Worm (Caenorhabditis elegans) whole organism, L3 larva: ENCODE data around the gene F59B10.6.
A peak's percentile ranks its signal among the peaks of the same experiment; 100 is the strongest.

Source experiments
- R02D3.7 ChIP-seq: fragments of 150-350 bp; optimal IDR thresholded peaks from 2 replicates; lab custom pipeline; 2014; ENCODE audit warnings: missing biosample characterization, missing genetic modification characterization
- ZK546.5 ChIP-seq: sonication (generic microtip); optimal IDR thresholded peaks from 2 replicates; lab custom pipeline; 2017; ENCODE audit warnings: missing biosample characterization, missing genetic modification characterization
- ama-1 ChIP-seq: fragments of 150-350 bp; optimal IDR thresholded peaks from 2 replicates; lab custom pipeline; 2018
- ceh-28 ChIP-seq: fragments of 150-350 bp; optimal IDR thresholded peaks from 2 replicates; lab custom pipeline; 2014; ENCODE audit warnings: missing biosample characterization, missing genetic modification reagents, missing genetic modification characterization
- ceh-82 ChIP-seq: fragments of 150-350 bp; optimal IDR thresholded peaks from 2 replicates; lab custom pipeline; 2014; ENCODE audit warnings: missing biosample characterization, missing genetic modification characterization
- ceh-9 ChIP-seq: sonication (generic microtip); optimal IDR thresholded peaks from 2 replicates; lab custom pipeline; 2018; ENCODE audit warnings: missing biosample characterization, missing genetic modification characterization
- daf-12 ChIP-seq: fragments of 150-350 bp; optimal IDR thresholded peaks from 2 replicates; lab custom pipeline; 2014; ENCODE audit warnings: missing biosample characterization, missing genetic modification reagents, missing genetic modification characterization
- egl-27 ChIP-seq: sonication (generic microtip); optimal IDR thresholded peaks from 4 replicates; lab custom pipeline; 2017; ENCODE audit warnings: missing biosample characterization, missing genetic modification reagents, missing genetic modification characterization
- egl-5 ChIP-seq: fragments of 150-350 bp; optimal IDR thresholded peaks from 2 replicates; lab custom pipeline; 2017; ENCODE audit warnings: missing biosample characterization, missing genetic modification reagents, missing genetic modification characterization, inconsistent platforms
- elt-1 ChIP-seq: fragments of 150-350 bp; optimal IDR thresholded peaks from 2 replicates; lab custom pipeline; 2014; ENCODE audit warnings: missing biosample characterization, missing genetic modification characterization
- elt-2 ChIP-seq: sonication (generic microtip); optimal IDR thresholded peaks from 2 replicates; lab custom pipeline; 2016; ENCODE audit warnings: missing genetic modification reagents, mild to moderate bottlenecking, missing genetic modification characterization, missing compliant biosample characterization
- elt-3 ChIP-seq, 3 experiments: fragments of 150-350 bp in 1 of 3; sonication (generic microtip) in 2 of 3; optimal IDR thresholded peaks; 2 replicates in 2 of 3; 4 replicates in 1 of 3; lab custom pipeline; 2014 to 2017; ENCODE audit warnings: missing biosample characterization in 3 of 3, missing genetic modification characterization in 3 of 3
- eor-1 ChIP-seq, 2 experiments: fragments of 150-350 bp; optimal IDR thresholded peaks; 2 replicates each; lab custom pipeline; 2014 to 2018; ENCODE audit warnings: missing biosample characterization in 2 of 2, missing genetic modification characterization in 2 of 2
- fkh-10 ChIP-seq: sonication (generic microtip); optimal IDR thresholded peaks from 2 replicates; lab custom pipeline; 2017; ENCODE audit warnings: missing biosample characterization, missing genetic modification reagents, missing genetic modification characterization
- fos-1 ChIP-seq: fragments of 150-350 bp; optimal IDR thresholded peaks from 2 replicates; lab custom pipeline; 2014; ENCODE audit warnings: missing biosample characterization, missing genetic modification characterization
- hmg-11 ChIP-seq: sonication (generic microtip); optimal IDR thresholded peaks from 2 replicates; lab custom pipeline; 2016; ENCODE audit warnings: missing genetic modification characterization, missing compliant biosample characterization
- jun-1 ChIP-seq: fragments of 150-350 bp; optimal IDR thresholded peaks from 2 replicates; lab custom pipeline; 2014; ENCODE audit warnings: missing biosample characterization, missing genetic modification reagents, missing genetic modification characterization
- lin-15B ChIP-seq: fragments of 150-350 bp; optimal IDR thresholded peaks from 2 replicates; lab custom pipeline; 2014; ENCODE audit warnings: missing biosample characterization, missing genetic modification characterization
- lsy-12 ChIP-seq: sonication (generic microtip); optimal IDR thresholded peaks from 2 replicates; lab custom pipeline; 2016; ENCODE audit warnings: mild to moderate bottlenecking, missing genetic modification characterization, missing compliant biosample characterization
- mdl-1 ChIP-seq: fragments of 150-350 bp; optimal IDR thresholded peaks from 2 replicates; lab custom pipeline; 2014; ENCODE audit warnings: missing biosample characterization, missing genetic modification characterization
- mml-1 ChIP-seq: fragments of 150-350 bp; sonication (generic microtip); optimal IDR thresholded peaks from 3 replicates; lab custom pipeline; 2014; ENCODE audit warnings: missing biosample characterization, missing genetic modification characterization
- nfya-1 ChIP-seq: sonication (generic microtip); optimal IDR thresholded peaks from 2 replicates; lab custom pipeline; 2017; ENCODE audit warnings: missing genetic modification characterization, mild to moderate bottlenecking, missing compliant biosample characterization, antibody characterized with exemption, moderate library complexity; ENCODE audit not compliant: insufficient read depth
- nhr-11 ChIP-seq: fragments of 150-350 bp; optimal IDR thresholded peaks from 2 replicates; lab custom pipeline; 2014; ENCODE audit warnings: missing biosample characterization, missing genetic modification characterization
- nhr-12 ChIP-seq: fragments of 150-350 bp; optimal IDR thresholded peaks from 2 replicates; lab custom pipeline; 2014; ENCODE audit warnings: missing biosample characterization, missing genetic modification characterization
- nhr-23 ChIP-seq: fragments of 150-350 bp; optimal IDR thresholded peaks from 2 replicates; lab custom pipeline; 2014; ENCODE audit warnings: missing biosample characterization, missing genetic modification reagents, missing genetic modification characterization
- nhr-237 ChIP-seq: fragments of 150-350 bp; optimal IDR thresholded peaks from 2 replicates; lab custom pipeline; 2014; ENCODE audit warnings: missing biosample characterization, missing genetic modification characterization
- nhr-25 ChIP-seq: sonication (generic microtip); optimal IDR thresholded peaks from 2 replicates; lab custom pipeline; 2017; ENCODE audit warnings: missing biosample characterization, missing genetic modification characterization
- nhr-28 ChIP-seq: fragments of 150-350 bp; optimal IDR thresholded peaks from 2 replicates; lab custom pipeline; 2014; ENCODE audit warnings: missing biosample characterization, missing genetic modification characterization
- nhr-43 ChIP-seq: sonication (generic microtip); optimal IDR thresholded peaks from 2 replicates; lab custom pipeline; 2016; ENCODE audit warnings: mild to moderate bottlenecking, missing genetic modification characterization, missing compliant biosample characterization; ENCODE audit not compliant: poor library complexity, severe bottlenecking
- nhr-67 ChIP-seq: fragments of 150-350 bp; optimal IDR thresholded peaks from 2 replicates; lab custom pipeline; 2014; ENCODE audit warnings: missing biosample characterization, missing genetic modification characterization
- nhr-76 ChIP-seq: fragments of 150-350 bp; sonication (generic microtip); optimal IDR thresholded peaks from 5 replicates; lab custom pipeline; 2014; ENCODE audit warnings: missing biosample characterization, missing genetic modification characterization
- nhr-77 ChIP-seq: fragments of 150-350 bp; optimal IDR thresholded peaks from 2 replicates; lab custom pipeline; 2014; ENCODE audit warnings: missing biosample characterization, missing genetic modification characterization
- pha-4 ChIP-seq: fragments of 150-350 bp; optimal IDR thresholded peaks from 2 replicates; lab custom pipeline; 2014; ENCODE audit warnings: missing biosample characterization, missing genetic modification reagents, missing genetic modification characterization
- pqm-1 ChIP-seq: fragments of 150-350 bp; optimal IDR thresholded peaks from 2 replicates; lab custom pipeline; 2017; ENCODE audit warnings: missing biosample characterization, missing genetic modification characterization, inconsistent platforms
- sea-2 ChIP-seq: fragments of 150-350 bp; sonication (generic microtip); optimal IDR thresholded peaks from 4 replicates; lab custom pipeline; 2014; ENCODE audit warnings: missing biosample characterization, missing genetic modification reagents, missing genetic modification characterization
- skn-1 ChIP-seq: fragments of 150-350 bp; optimal IDR thresholded peaks from 2 replicates; lab custom pipeline; 2014; ENCODE audit warnings: missing biosample characterization, missing genetic modification characterization
- snpc-4 ChIP-seq: fragments of 150-350 bp; optimal IDR thresholded peaks from 2 replicates; lab custom pipeline; 2014; ENCODE audit warnings: missing biosample characterization, missing genetic modification characterization
- tbx-2 ChIP-seq: sonication (generic microtip); optimal IDR thresholded peaks from 2 replicates; lab custom pipeline; 2016; ENCODE audit warnings: mild to moderate bottlenecking, missing genetic modification characterization, missing compliant biosample characterization
- unc-39 ChIP-seq: sonication (generic microtip); optimal IDR thresholded peaks from 4 replicates; lab custom pipeline; 2017; ENCODE audit warnings: missing biosample characterization, missing genetic modification characterization
- unc-62 ChIP-seq: fragments of 150-350 bp; sonication (generic microtip); optimal IDR thresholded peaks from 4 replicates; lab custom pipeline; 2014; ENCODE audit warnings: missing biosample characterization, missing genetic modification reagents, missing genetic modification characterization
- zag-1 ChIP-seq: fragments of 150-350 bp; optimal IDR thresholded peaks from 2 replicates; lab custom pipeline; 2014; ENCODE audit warnings: missing biosample characterization, missing genetic modification characterization
- ztf-11 ChIP-seq: fragments of 150-350 bp; optimal IDR thresholded peaks from 2 replicates; lab custom pipeline; 2014; ENCODE audit warnings: missing biosample characterization, missing genetic modification characterization
- ztf-4 ChIP-seq: fragments of 150-350 bp; optimal IDR thresholded peaks from 2 replicates; lab custom pipeline; 2014; ENCODE audit warnings: missing biosample characterization, missing genetic modification characterization

F59B10.6 gene

DNA sequence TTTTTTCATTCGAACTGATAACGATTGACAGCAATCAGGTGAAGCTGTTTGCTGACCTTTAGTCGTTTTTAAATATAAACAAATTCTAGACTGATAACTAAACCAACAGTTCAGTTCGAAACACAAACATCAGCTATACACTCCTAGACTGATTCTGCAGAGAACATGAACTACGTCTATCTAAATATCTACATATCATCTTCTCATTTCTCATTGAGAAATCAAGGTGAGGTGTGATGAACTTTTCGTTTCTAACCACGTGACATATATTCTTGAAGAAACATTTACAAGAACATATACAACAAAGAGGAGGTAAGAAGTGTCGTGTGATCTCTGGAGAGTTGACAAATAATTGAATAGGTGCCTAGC lies 32.9 kb upstream of the F59B10.6 start:
- peak; percentile 93 for TF ChIP-seq nhr-25 (tag; lab: Kevin White, UChicago)
- TF ChIP-seq nhr-43 (tag; lab: Kevin White, UChicago): peak; percentile 89
- peak in 1 of 3 experiments; percentile 49 for TF ChIP-seq elt-3 (tag; optimal IDR thresholded peaks at IDR 0.05; lab: Kevin White, UChicago)
- no peak for TF ChIP-seq nhr-77 (tag; lab: Kevin White, UChicago)
- TF ChIP-seq tbx-2 (tag; lab: Kevin White, UChicago): no peak
- peak; percentile 61 for TF ChIP-seq pha-4 (tag; lab: Kevin White, UChicago)
- TF ChIP-seq lin-15B (tag; lab: Kevin White, UChicago): no peak
- TF ChIP-seq skn-1 (tag; lab: Kevin White, UChicago): no peak
- TF ChIP-seq unc-39 (tag; lab: Kevin White, UChicago): no peak
- peak; percentile 54 for TF ChIP-seq ztf-4
- TF ChIP-seq snpc-4 (tag; lab: Kevin White, UChicago): no peak
- peak; percentile 51 for TF ChIP-seq pqm-1 (tag; lab: Kevin White, UChicago)
- peak; percentile 30 for TF ChIP-seq lsy-12 (tag; lab: Kevin White, UChicago)
- no peak for TF ChIP-seq nhr-12 (tag; lab: Kevin White, UChicago)
- TF ChIP-seq eor-1 (tag; optimal IDR thresholded peaks at IDR 0.05; lab: Kevin White, UChicago): no peak
- peak; percentile 54 for TF ChIP-seq nhr-23 (tag; lab: Kevin White, UChicago)
- peak; percentile 17 for TF ChIP-seq elt-1 (tag; lab: Kevin White, UChicago)
- no peak for TF ChIP-seq egl-5
- peak; percentile 43 for TF ChIP-seq jun-1 (tag; lab: Kevin White, UChicago)
- no peak for TF ChIP-seq fos-1 (tag; lab: Kevin White, UChicago)
- no peak for TF ChIP-seq egl-27 (tag; lab: Kevin White, UChicago)
- TF ChIP-seq elt-2 (tag; lab: Kevin White, UChicago): peak; percentile 85
- TF ChIP-seq zag-1: no peak
- TF ChIP-seq nhr-67 (tag; lab: Kevin White, UChicago): no peak
- no peak for TF ChIP-seq nhr-237 (tag; lab: Kevin White, UChicago)
- no peak for TF ChIP-seq R02D3.7 (tag; lab: Kevin White, UChicago)
- no peak for TF ChIP-seq mdl-1 (tag; lab: Kevin White, UChicago)
- no peak for TF ChIP-seq ceh-28
- TF ChIP-seq mml-1 (tag; lab: Kevin White, UChicago): no peak
- TF ChIP-seq nhr-76 (tag; lab: Kevin White, UChicago): no peak

ce11 chrII:10556550-10557205 lies 32.4 kb upstream of the F59B10.6 start:
- TF ChIP-seq ceh-28 (no peak), ama-1 (lab: Kevin White, UChicago) (peak; percentile 90), ztf-11 (tag; lab: Kevin White, UChicago) (no peak), pha-4 (tag; lab: Kevin White, UChicago) (peak; percentile 69), nfya-1 (peak; percentile 34), pqm-1 (tag; lab: Kevin White, UChicago) (peak; percentile 2), nhr-43 (tag; lab: Kevin White, UChicago) (no peak)

DNA sequence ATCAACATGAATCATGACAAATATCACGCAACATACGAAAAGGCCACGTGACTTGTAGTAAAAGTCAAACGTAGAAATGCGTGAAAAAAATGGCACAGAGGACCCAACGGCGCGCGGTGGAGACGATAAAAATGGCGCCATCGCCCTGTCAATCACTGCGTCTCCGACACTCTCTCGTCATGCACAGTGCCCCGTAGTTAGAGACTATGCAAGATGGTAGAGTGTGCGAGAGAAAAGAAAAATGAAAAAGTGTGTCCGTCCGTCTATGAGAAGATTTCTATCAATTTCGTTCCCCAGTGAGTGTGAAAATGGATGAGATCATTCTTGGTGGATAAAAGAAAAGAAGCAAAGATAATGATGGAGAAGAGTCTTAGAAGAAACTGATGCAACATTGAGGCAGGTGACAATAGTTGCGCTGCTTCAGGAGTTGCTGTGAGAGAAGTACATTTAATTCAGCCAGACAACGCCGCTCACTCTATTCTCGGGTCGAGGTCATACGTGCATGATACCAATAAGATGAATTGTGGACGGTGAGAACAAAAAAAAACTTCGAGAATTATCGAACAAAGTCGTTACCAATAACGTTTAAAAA lies 31.3 kb upstream of the F59B10.6 start:
- no peak for TF ChIP-seq ZK546.5 (tag; lab: Kevin White, UChicago)
- TF ChIP-seq nhr-67 (tag; lab: Kevin White, UChicago): no peak
- no peak for TF ChIP-seq sea-2 (GFP tag; lab: Kevin White, UChicago)
- TF ChIP-seq nhr-12 (tag; lab: Kevin White, UChicago): no peak
- peak; percentile 47 for TF ChIP-seq nhr-11 (tag; lab: Kevin White, UChicago)
- TF ChIP-seq daf-12 (tag; lab: Kevin White, UChicago): no peak
- no peak for TF ChIP-seq ceh-9 (tag; lab: Kevin White, UChicago)
- TF ChIP-seq pqm-1 (tag; lab: Kevin White, UChicago): no peak
- TF ChIP-seq eor-1 (tag; optimal IDR thresholded peaks at IDR 0.05; lab: Kevin White, UChicago): no peak
- TF ChIP-seq hmg-11 (tag; lab: Kevin White, UChicago): peak; percentile 28
- TF ChIP-seq zag-1: no peak
- TF ChIP-seq pha-4 (tag; lab: Kevin White, UChicago): peak; percentile 55
- peak in 1 of 3 experiments; percentile 47 for TF ChIP-seq elt-3 (tag; optimal IDR thresholded peaks at IDR 0.05; lab: Kevin White, UChicago)
- peak; percentile 19 for TF ChIP-seq tbx-2 (tag; lab: Kevin White, UChicago)
- TF ChIP-seq jun-1 (tag; lab: Kevin White, UChicago): no peak
- no peak for TF ChIP-seq mdl-1 (tag; lab: Kevin White, UChicago)
- no peak for TF ChIP-seq nhr-237 (tag; lab: Kevin White, UChicago)
- TF ChIP-seq lsy-12 (tag; lab: Kevin White, UChicago): no peak
- peak; percentile 25 for TF ChIP-seq lin-15B (tag; lab: Kevin White, UChicago)
- no peak for TF ChIP-seq nhr-77 (tag; lab: Kevin White, UChicago)
- TF ChIP-seq nhr-28: no peak
- peak; percentile 31 for TF ChIP-seq nhr-23 (tag; lab: Kevin White, UChicago)
- no peak for TF ChIP-seq fkh-10 (GFP tag; lab: Kevin White, UChicago)
- TF ChIP-seq R02D3.7 (tag; lab: Kevin White, UChicago): peak; percentile 17
- TF ChIP-seq unc-39 (tag; lab: Kevin White, UChicago): no peak
- TF ChIP-seq nhr-43 (tag; lab: Kevin White, UChicago): peak; percentile 38
- no peak for TF ChIP-seq skn-1 (tag; lab: Kevin White, UChicago)
- TF ChIP-seq unc-62 (GFP tag; lab: Kevin White, UChicago): peak; percentile 71
- peak; percentile 23 for TF ChIP-seq nfya-1
- TF ChIP-seq egl-27 (tag; lab: Kevin White, UChicago): no peak
- no peak for TF ChIP-seq ceh-82 (tag; lab: Kevin White, UChicago)
- TF ChIP-seq snpc-4 (tag; lab: Kevin White, UChicago): peak; percentile 12
- TF ChIP-seq nhr-76 (tag; lab: Kevin White, UChicago): no peak
- no peak for TF ChIP-seq ztf-11 (tag; lab: Kevin White, UChicago)
- TF ChIP-seq fos-1 (tag; lab: Kevin White, UChicago): peak; percentile 34
- TF ChIP-seq ztf-4: peak; percentile 78
